Worm (Caenorhabditis elegans) whole organism, young adult: ENCODE results near the gene M03C11.6.

Source experiments
- F33H1.4 ChIP-seq: fragments of 200-800 bp; sonication (Bioruptor generic); IDR thresholded peaks from 2 replicates; pipeline ENCODE4 v1.3.6; 2022; ENCODE audit warnings: missing genetic modification reagents, missing genetic modification characterization, missing compliant biosample characterization
- egl-18 ChIP-seq: fragments of 200-800 bp; sonication (Bioruptor generic); IDR thresholded peaks from 2 replicates; pipeline ENCODE4 v1.3.6; 2022; ENCODE audit warnings: missing genetic modification reagents, missing genetic modification characterization, missing compliant biosample characterization
- lag-1 ChIP-seq: fragments of 200-800 bp; sonication (Bioruptor generic); IDR thresholded peaks from 2 replicates; pipeline ENCODE4 v1.3.6; 2022; ENCODE audit warnings: missing genetic modification reagents, missing genetic modification characterization, missing compliant biosample characterization
- pha-4 ChIP-seq: fragments of 150-350 bp; sonication (generic microtip); optimal IDR thresholded peaks from 2 replicates; lab custom pipeline; 2014; ENCODE audit warnings: missing biosample characterization, missing genetic modification reagents, missing genetic modification characterization
- unc-62 ChIP-seq: fragments of 150-350 bp; optimal IDR thresholded peaks from 2 replicates; lab custom pipeline; 2014; ENCODE audit warnings: missing biosample characterization, missing genetic modification reagents, missing genetic modification characterization
- ztf-25 ChIP-seq: fragments of 200-800 bp; sonication (Bioruptor generic); IDR thresholded peaks from 2 replicates; pipeline ENCODE4 v1.3.6; 2022; ENCODE audit warnings: missing genetic modification reagents, missing genetic modification characterization, missing compliant biosample characterization
- ztf-3 ChIP-seq: fragments of 200-800 bp; sonication (Bioruptor generic); optimal IDR thresholded peaks from 2 replicates; lab custom pipeline; 2018; ENCODE audit warnings: mild to moderate bottlenecking, missing genetic modification characterization, missing compliant biosample characterization

DNA sequence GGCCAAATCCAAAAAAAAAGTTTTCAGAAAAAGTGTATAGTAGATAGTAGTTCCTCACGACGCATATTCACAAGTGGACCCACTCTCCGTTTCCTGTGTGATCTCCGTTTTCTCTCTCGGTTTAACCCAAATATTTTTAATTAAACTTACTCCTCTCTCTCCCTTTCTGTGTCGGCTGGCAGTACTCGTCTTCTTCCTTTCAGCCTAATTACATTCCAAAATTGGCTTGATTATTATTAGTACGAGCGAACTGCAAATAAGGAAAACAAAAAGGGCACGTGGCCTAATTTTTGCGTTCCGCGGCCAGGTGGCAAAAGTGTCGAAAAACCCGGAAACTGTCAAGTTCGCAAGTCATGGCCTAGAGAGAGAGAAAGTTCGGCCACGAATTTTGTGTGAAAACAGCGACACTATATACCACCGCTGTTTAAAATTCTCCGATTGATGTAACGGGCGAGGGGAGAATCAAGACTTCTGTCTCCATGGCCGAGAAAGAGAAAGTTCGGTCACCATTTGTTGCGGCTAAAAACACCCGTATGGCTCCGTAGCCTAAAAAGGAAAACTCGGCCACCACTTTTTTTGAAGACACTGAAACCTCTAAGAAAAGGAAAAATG lies 26.8 kb downstream of the M03C11.6 start:
- TF ChIP-seq pha-4 (no peak), ztf-3 (GFP tag; lab: Kevin White, UChicago) (no peak), unc-62 (GFP tag; lab: Kevin White, UChicago) (no peak), F33H1.4 (GFP tag; lab: Robert Waterston, UW) (no peak), ztf-25 (no peak), lag-1 (GFP tag; lab: Robert Waterston, UW) (no peak), egl-18 (GFP tag; lab: Robert Waterston, UW) (no peak)
